Fruit fly (Drosophila melanogaster) whole organism, embryonic: ENCODE data around the gene CG42395.

Source experiments
- ATbp ChIP-seq: fragments of 200-800 bp; sonication (Bioruptor generic); optimal IDR thresholded peaks from 2 replicates; lab custom pipeline; 2017; ENCODE audit warnings: missing biosample characterization, mild to moderate bottlenecking, missing genetic modification characterization, missing genetic modification reagents
- Ada2b ChIP-seq: fragments of 200-800 bp; sonication (Bioruptor generic); IDR thresholded peaks from 2 replicates; pipeline ENCODE4 v1.3.6; 2022; ENCODE audit warnings: missing biosample characterization, missing genetic modification characterization
- Bgb ChIP-seq: fragments of 200-800 bp; sonication (Bioruptor generic); IDR thresholded peaks from 2 replicates; pipeline ENCODE4 v1.3.6; 2022; ENCODE audit warnings: missing biosample characterization, missing genetic modification characterization; ENCODE audit not compliant: partially characterized antibody
- CG1024 ChIP-seq: fragments of 200-800 bp; sonication (Bioruptor generic); IDR thresholded peaks from 2 replicates; pipeline ENCODE4 v1.3.6; 2022; ENCODE audit warnings: missing biosample characterization, missing genetic modification characterization
- CG11093 ChIP-seq: fragments of 200-800 bp; sonication (Bioruptor generic); IDR thresholded peaks from 3 replicates; pipeline ENCODE4 v1.3.6; 2022; ENCODE audit warnings: missing biosample characterization, missing genetic modification characterization
- CG11504 ChIP-seq: fragments of 200-800 bp; sonication (Bioruptor generic); optimal IDR thresholded peaks from 3 replicates; lab custom pipeline; 2019; ENCODE audit warnings: missing biosample characterization, mild to moderate bottlenecking, missing genetic modification characterization, moderate library complexity
- CG12299 ChIP-seq: fragments of 200-800 bp; sonication (Bioruptor generic); optimal IDR thresholded peaks from 2 replicates; lab custom pipeline; 2018; ENCODE audit warnings: missing biosample characterization, mild to moderate bottlenecking, missing genetic modification characterization
- CG12659 ChIP-seq: fragments of 200-800 bp; sonication (Bioruptor generic); optimal IDR thresholded peaks from 3 replicates; lab custom pipeline; 2017; ENCODE audit warnings: mild to moderate bottlenecking, missing biosample characterization, missing genetic modification reagents, missing genetic modification characterization
- CG13296 ChIP-seq: fragments of 200-800 bp; sonication (Bioruptor generic); optimal IDR thresholded peaks from 3 replicates; lab custom pipeline; 2018; ENCODE audit warnings: missing biosample characterization, mild to moderate bottlenecking, missing genetic modification characterization
- CG15073 ChIP-seq: fragments of 200-800 bp; sonication (Bioruptor generic); optimal IDR thresholded peaks from 2 replicates; lab custom pipeline; 2016; ENCODE audit warnings: missing biosample characterization, missing genetic modification characterization
- CG15269 ChIP-seq: fragments of 200-800 bp; sonication (Bioruptor generic); optimal IDR thresholded peaks from 2 replicates; lab custom pipeline; 2018; ENCODE audit warnings: missing biosample characterization, mild to moderate bottlenecking, missing genetic modification characterization, moderate library complexity
- CG2875 ChIP-seq: fragments of 200-800 bp; sonication (Bioruptor generic); optimal IDR thresholded peaks from 2 replicates; lab custom pipeline; 2017; ENCODE audit warnings: missing biosample characterization, mild to moderate bottlenecking, missing genetic modification characterization, missing genetic modification reagents
- CG33557 ChIP-seq: fragments of 200-800 bp; sonication (Bioruptor generic); optimal IDR thresholded peaks from 2 replicates; lab custom pipeline; 2019; ENCODE audit warnings: missing biosample characterization, mild to moderate bottlenecking, missing genetic modification characterization, moderate library complexity
- CG4282 ChIP-seq: fragments of 200-800 bp; sonication (Bioruptor generic); optimal IDR thresholded peaks from 2 replicates; lab custom pipeline; 2016; ENCODE audit warnings: missing biosample characterization, missing genetic modification characterization
- CG4328 ChIP-seq: fragments of 200-800 bp; sonication (Bioruptor generic); optimal IDR thresholded peaks from 3 replicates; lab custom pipeline; 2017; ENCODE audit warnings: missing biosample characterization, missing genetic modification reagents, missing genetic modification characterization
- CG5180 ChIP-seq: fragments of 200-800 bp; sonication (Bioruptor generic); optimal IDR thresholded peaks from 3 replicates; lab custom pipeline; 2017; ENCODE audit warnings: missing biosample characterization, missing genetic modification characterization, mild to moderate bottlenecking, moderate library complexity, missing genetic modification reagents
- CG6683 ChIP-seq: fragments of 200-800 bp; sonication (Bioruptor generic); optimal IDR thresholded peaks from 2 replicates; lab custom pipeline; 2017; ENCODE audit warnings: missing biosample characterization, mild to moderate bottlenecking, missing genetic modification characterization, missing genetic modification reagents
- CG7271 ChIP-seq: fragments of 200-800 bp; sonication (Bioruptor generic); optimal IDR thresholded peaks from 2 replicates; lab custom pipeline; 2018; ENCODE audit warnings: missing biosample characterization, mild to moderate bottlenecking, missing genetic modification characterization, moderate library complexity
- CG7839 ChIP-seq: fragments of 200-800 bp; sonication (Bioruptor generic); optimal IDR thresholded peaks from 3 replicates; lab custom pipeline; 2018; ENCODE audit warnings: missing biosample characterization, mild to moderate bottlenecking, missing genetic modification characterization, moderate library complexity
- CG7963 ChIP-seq: fragments of 200-800 bp; sonication (Bioruptor generic); IDR thresholded peaks from 3 replicates; pipeline ENCODE4 v1.3.6; 2022; ENCODE audit warnings: missing biosample characterization, missing genetic modification characterization; ENCODE audit not compliant: partially characterized antibody
- CG9817 ChIP-seq: fragments of 200-800 bp; sonication (Bioruptor generic); optimal IDR thresholded peaks from 2 replicates; lab custom pipeline; 2018; ENCODE audit warnings: missing biosample characterization, mild to moderate bottlenecking, missing genetic modification characterization, moderate library complexity
- Dfd ChIP-seq, 2 experiments: fragments of >200 bp; optimal IDR thresholded peaks; 2 replicates each; lab custom pipeline; 2017; ENCODE audit warnings: missing biosample characterization in 2 of 2, missing genetic modification characterization in 2 of 2
- ERR ChIP-seq: fragments of 200-800 bp; sonication (Bioruptor generic); optimal IDR thresholded peaks from 2 replicates; lab custom pipeline; 2016; ENCODE audit warnings: missing biosample characterization, missing genetic modification characterization
- Fer3 ChIP-seq: fragments of 200-800 bp; sonication (Bioruptor generic); optimal IDR thresholded peaks from 2 replicates; lab custom pipeline; 2018; ENCODE audit warnings: missing biosample characterization, mild to moderate bottlenecking, missing genetic modification characterization, moderate library complexity
- GATAe ChIP-seq: fragments of 200-800 bp; sonication (Bioruptor generic); conservative IDR thresholded peaks from 2 replicates; pipeline ENCODE4 v1.3.6; 2022; ENCODE audit warnings: missing biosample characterization, missing genetic modification characterization
- Hsf ChIP-seq: fragments of 200-800 bp; sonication (Bioruptor generic); optimal IDR thresholded peaks from 3 replicates; lab custom pipeline; 2016; ENCODE audit warnings: missing biosample characterization, missing genetic modification characterization
- Kr ChIP-seq: fragments of 200-800 bp; sonication (Bioruptor generic); optimal IDR thresholded peaks from 2 replicates; lab custom pipeline; 2017; ENCODE audit warnings: missing biosample characterization, mild to moderate bottlenecking, missing genetic modification characterization
- Pdp1 ChIP-seq, 2 experiments: fragments of 200-800 bp; sonication (Bioruptor generic); optimal IDR thresholded peaks; 3 replicates each; lab custom pipeline; 2016; ENCODE audit warnings: missing biosample characterization in 2 of 2, missing genetic modification characterization in 2 of 2, mild to moderate bottlenecking in 1 of 2, moderate library complexity in 1 of 2
- Ptx1 ChIP-seq: fragments of 200-800 bp; sonication (Bioruptor generic); IDR thresholded peaks from 2 replicates; pipeline ENCODE4 v1.3.6; 2022; ENCODE audit warnings: missing biosample characterization, missing genetic modification characterization
- cas ChIP-seq: fragments of 200-800 bp; sonication (Bioruptor generic); IDR thresholded peaks from 2 replicates; pipeline ENCODE4 v1.3.6; 2022; ENCODE audit warnings: missing biosample characterization, missing genetic modification characterization
- chm ChIP-seq: fragments of 200-800 bp; sonication (Bioruptor generic); IDR thresholded peaks from 2 replicates; pipeline ENCODE4 v1.3.6; 2022; ENCODE audit warnings: missing biosample characterization, missing genetic modification characterization
- eve ChIP-seq, 2 experiments: fragments of >200 bp; optimal IDR thresholded peaks; 2 replicates each; lab custom pipeline; 2017; ENCODE audit warnings: missing biosample characterization in 2 of 2, missing genetic modification characterization in 2 of 2
- fd3F ChIP-seq: fragments of 200-800 bp; sonication (Bioruptor generic); optimal IDR thresholded peaks from 2 replicates; lab custom pipeline; 2018; ENCODE audit warnings: missing biosample characterization, mild to moderate bottlenecking, missing genetic modification characterization, moderate library complexity
- fu2 ChIP-seq: fragments of 200-800 bp; sonication (Bioruptor generic); optimal IDR thresholded peaks from 2 replicates; lab custom pipeline; 2016; ENCODE audit warnings: missing biosample characterization, missing genetic modification characterization
- gem ChIP-seq: fragments of 200-800 bp; sonication (Bioruptor generic); optimal IDR thresholded peaks from 2 replicates; lab custom pipeline; 2019; ENCODE audit warnings: missing biosample characterization, mild to moderate bottlenecking, missing genetic modification characterization, moderate library complexity
- hb ChIP-seq: fragments of 200-800 bp; sonication (Bioruptor generic); IDR thresholded peaks from 3 replicates; pipeline ENCODE4 v1.3.6; 2022; ENCODE audit warnings: missing biosample characterization, missing genetic modification characterization; ENCODE audit not compliant: partially characterized antibody
- ken ChIP-seq: fragments of 200-800 bp; sonication (Bioruptor generic); IDR thresholded peaks from 3 replicates; pipeline ENCODE4 v1.3.6; 2022; ENCODE audit warnings: missing biosample characterization, missing genetic modification characterization
- kni ChIP-seq: fragments of 200-800 bp; sonication (Bioruptor generic); optimal IDR thresholded peaks from 3 replicates; lab custom pipeline; 2017; ENCODE audit warnings: mild to moderate bottlenecking, missing biosample characterization, missing genetic modification reagents, missing genetic modification characterization
- lmd ChIP-seq: fragments of 200-800 bp; sonication (Bioruptor generic); IDR thresholded peaks from 2 replicates; pipeline ENCODE4 v1.3.6; 2022; ENCODE audit warnings: missing biosample characterization, missing genetic modification characterization
- otp ChIP-seq: fragments of 200-800 bp; sonication (Bioruptor generic); IDR thresholded peaks from 3 replicates; pipeline ENCODE4, ENCODE4 v1.3.6; 2022; ENCODE audit warnings: missing biosample characterization, missing genetic modification characterization
- pnt ChIP-seq: fragments of 200-800 bp; sonication (Bioruptor generic); optimal IDR thresholded peaks from 3 replicates; lab custom pipeline; 2016; ENCODE audit warnings: missing biosample characterization, missing genetic modification characterization
- rib ChIP-seq: fragments of 200-800 bp; sonication (Bioruptor generic); IDR thresholded peaks from 2 replicates; pipeline ENCODE4 v1.3.6; 2022; ENCODE audit warnings: missing biosample characterization, missing genetic modification characterization
- run ChIP-seq: fragments of 200-800 bp; sonication (Bioruptor generic); optimal IDR thresholded peaks from 3 replicates; lab custom pipeline; 2018; ENCODE audit warnings: missing biosample characterization, mild to moderate bottlenecking, missing genetic modification characterization
- sd ChIP-seq: fragments of 200-800 bp; sonication (Bioruptor generic); optimal IDR thresholded peaks from 3 replicates; lab custom pipeline; 2018; ENCODE audit warnings: missing biosample characterization, mild to moderate bottlenecking, missing genetic modification characterization, moderate library complexity
- sna ChIP-seq: fragments of 200-800 bp; sonication (Bioruptor generic); IDR thresholded peaks from 2 replicates; pipeline ENCODE4 v1.3.6; 2022; ENCODE audit warnings: missing biosample characterization, missing genetic modification characterization; ENCODE audit not compliant: partially characterized antibody
- tgo ChIP-seq: fragments of 200-800 bp; sonication (Bioruptor generic); IDR thresholded peaks from 3 replicates; pipeline ENCODE4 v1.3.6; 2022; ENCODE audit warnings: missing biosample characterization, missing genetic modification characterization
- ttk ChIP-seq: fragments of 200-800 bp; sonication (Bioruptor generic); IDR thresholded peaks from 2 replicates; pipeline ENCODE4 v2.1.2; 2022; ENCODE audit warnings: missing biosample characterization, missing genetic modification characterization
- twi ChIP-seq: fragments of 200-800 bp; optimal IDR thresholded peaks from 2 replicates; lab custom pipeline; 2019; ENCODE audit warnings: missing biosample characterization, mild to moderate bottlenecking, missing genetic modification characterization, moderate library complexity

Gene CG42395

DNA sequence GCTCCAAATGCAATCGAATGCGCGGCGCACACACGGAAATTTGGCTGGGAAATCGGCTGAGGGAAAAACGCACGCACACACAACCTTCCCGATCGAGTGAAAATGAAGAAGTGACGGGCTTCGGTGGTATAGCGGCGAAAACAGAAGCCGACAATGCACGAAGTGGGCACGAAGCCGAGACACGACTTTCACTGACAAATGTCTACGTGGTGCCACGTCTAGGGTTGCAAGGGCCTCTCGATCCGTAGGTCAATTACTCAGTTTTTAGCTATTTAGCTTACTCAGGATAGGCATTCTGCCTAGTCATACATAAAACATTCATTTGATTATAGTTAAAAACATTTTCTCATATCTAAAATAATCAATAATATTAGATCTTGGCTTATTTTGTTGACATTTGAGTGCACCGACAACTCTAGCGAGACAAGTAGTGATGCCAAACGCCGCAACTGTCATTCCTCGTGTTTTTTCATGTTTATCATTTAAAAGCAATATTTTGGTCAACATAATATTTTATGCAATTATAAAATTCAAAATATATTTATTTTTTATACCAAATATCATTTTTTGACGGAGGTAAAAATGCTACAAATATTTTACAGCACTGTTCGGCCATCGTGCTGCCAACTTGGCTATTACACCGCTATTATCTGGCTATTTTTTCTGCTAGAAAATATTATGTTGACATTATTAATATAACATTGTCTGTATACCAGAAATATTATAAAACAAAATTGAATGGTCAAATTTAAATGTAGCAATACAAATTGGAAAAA, 22.3 kb downstream of the CG42395 start (continued):
- peak; percentile 51 for TF ChIP-seq pnt (GFP tag; lab: Kevin White, UChicago)
- peak; percentile 76 for TF ChIP-seq chm (GFP tag; lab: Robert Waterston, UW)
- TF ChIP-seq CG15073 (GFP tag; lab: Kevin White, UChicago), result peak; percentile 46
- peak; percentile 88 for TF ChIP-seq CG9817 (tag; lab: Kevin White, UChicago)
- TF ChIP-seq fd3F (GFP tag; lab: Kevin White, UChicago), result peak; percentile 82
- TF ChIP-seq hb (GFP tag; lab: Robert Waterston, UW), result no peak
- peak; percentile 90 for TF ChIP-seq CG7839
- TF ChIP-seq ATbp (GFP tag; lab: Kevin White, UChicago), result peak; percentile 87
- peak; percentile 88 for TF ChIP-seq CG15269 (tag; lab: Kevin White, UChicago)
- TF ChIP-seq Kr (GFP tag; lab: Kevin White, UChicago), result no peak
- peak; percentile 58 to 71 for TF ChIP-seq Pdp1 (GFP tag; optimal IDR thresholded peaks at IDR 0.05; lab: Kevin White, UChicago)
- peak; percentile 71 for TF ChIP-seq CG6683 (GFP tag; lab: Kevin White, UChicago)
- peak; percentile 81; the same call in 2 of the 3 replicates for TF ChIP-seq CG11093 (GFP tag; lab: Robert Waterston, UW)
- peak; percentile 85 for TF ChIP-seq ttk
- peak; percentile 71 for TF ChIP-seq CG7271
- TF ChIP-seq tgo (GFP tag; lab: Robert Waterston, UW), result peak; percentile 85
- peak; percentile 81 for TF ChIP-seq Ada2b (GFP tag; lab: Robert Waterston, UW)
- peak; percentile 87 for TF ChIP-seq CG11504 (tag; lab: Kevin White, UChicago)
- TF ChIP-seq CG5180 (GFP tag; lab: Kevin White, UChicago), result peak; percentile 71
- TF ChIP-seq ERR (GFP tag; lab: Kevin White, UChicago), result peak; percentile 47
- TF ChIP-seq twi (tag; lab: Kevin White, UChicago), result peak; percentile 58
- TF ChIP-seq fu2 (GFP tag; lab: Kevin White, UChicago), result peak; percentile 54
- TF ChIP-seq CG4282, result peak; percentile 34
- peak; percentile 92 for TF ChIP-seq CG12659 (GFP tag; lab: Kevin White, UChicago)
- peak; percentile 45 for TF ChIP-seq kni
- peak in 1 of 2 experiments; percentile 93 for TF ChIP-seq eve (GFP tag; optimal IDR thresholded peaks at IDR 0.05; lab: Kevin White, UChicago)
- no peak for TF ChIP-seq cas (GFP tag; lab: Robert Waterston, UW)
- no peak for TF ChIP-seq Dfd (GFP tag; optimal IDR thresholded peaks at IDR 0.05; lab: Kevin White, UChicago)
- peak; percentile 75 for TF ChIP-seq CG33557 (GFP tag; lab: Kevin White, UChicago)
- TF ChIP-seq GATAe (GFP tag; lab: Robert Waterston, UW), result peak; percentile 43; the same call in 1 of the 2 replicates
- peak; percentile 55; the same call in 1 of the 2 replicates for TF ChIP-seq CG1024 (GFP tag; lab: Robert Waterston, UW)
- peak; percentile 71 for TF ChIP-seq sd (tag; lab: Kevin White, UChicago)
- 0 out of 3 replicates have a peak, but pooled peaks have one; percentile 38 for TF ChIP-seq otp
- TF ChIP-seq run (tag; lab: Kevin White, UChicago), result peak; percentile 78
- TF ChIP-seq lmd (GFP tag; lab: Robert Waterston, UW), result peak; percentile 84
- peak; percentile 85 for TF ChIP-seq rib (GFP tag; lab: Robert Waterston, UW)
- peak; percentile 89 for TF ChIP-seq CG12299
- TF ChIP-seq Bgb (GFP tag; lab: Robert Waterston, UW), result peak; percentile 55
- peak; percentile 89 for TF ChIP-seq Ptx1 (GFP tag; lab: Robert Waterston, UW)
- peak; percentile 75 for TF ChIP-seq CG2875
- TF ChIP-seq CG13296, result peak; percentile 87
- TF ChIP-seq gem (tag; lab: Kevin White, UChicago), result peak; percentile 94
- TF ChIP-seq Fer3, result peak; percentile 92
- TF ChIP-seq CG7963 (GFP tag; lab: Robert Waterston, UW), result no peak
- TF ChIP-seq CG4328, result peak; percentile 88
- TF ChIP-seq ken, result peak; percentile 84
- TF ChIP-seq sna (GFP tag; lab: Robert Waterston, UW), result no peak
- TF ChIP-seq Hsf (GFP tag; lab: Kevin White, UChicago), result peak; percentile 84
